Worm (Caenorhabditis elegans) whole organism, L4 larva: ENCODE results near the gene H38K22.7.

Source experiments
- D1046.2 ChIP-seq: fragments of 200-800 bp; sonication (Bioruptor generic); IDR thresholded peaks from 2 replicates; pipeline ENCODE4 v1.3.6; 2022; ENCODE audit warnings: missing genetic modification characterization, missing compliant biosample characterization
- F10B5.3 ChIP-seq: sonication (generic microtip); optimal IDR thresholded peaks from 2 replicates; lab custom pipeline; 2016; ENCODE audit warnings: mild to moderate bottlenecking, missing genetic modification characterization, missing compliant biosample characterization
- F37D6.2 ChIP-seq: sonication (generic microtip); optimal IDR thresholded peaks from 2 replicates; lab custom pipeline; 2016; ENCODE audit warnings: mild to moderate bottlenecking, missing genetic modification characterization, missing compliant biosample characterization
- T20F7.1 ChIP-seq: fragments of 200-800 bp; sonication (Bioruptor generic); optimal IDR thresholded peaks from 2 replicates; lab custom pipeline; 2018; ENCODE audit warnings: mild to moderate bottlenecking, missing genetic modification characterization, missing compliant biosample characterization
- Y105C5A.15 ChIP-seq: fragments of 200-800 bp; sonication (Bioruptor generic); IDR thresholded peaks from 2 replicates; pipeline ENCODE4 v1.3.6; 2022; ENCODE audit warnings: missing genetic modification characterization, missing compliant biosample characterization
- Y5F2A.4 ChIP-seq: fragments of 200-800 bp; sonication (Bioruptor generic); optimal IDR thresholded peaks from 2 replicates; lab custom pipeline; 2018; ENCODE audit warnings: mild to moderate bottlenecking, missing genetic modification characterization, missing compliant biosample characterization
- ZK546.5 ChIP-seq, 2 experiments: sonication (generic microtip); optimal IDR thresholded peaks; 2 replicates each; lab custom pipeline; 2017; ENCODE audit warnings: missing biosample characterization in 2 of 2, missing genetic modification characterization in 2 of 2
- aha-1 ChIP-seq: fragments of 150-350 bp; peaks from one replicate; lab custom pipeline; 2014; ENCODE audit warnings: missing biosample characterization, missing genetic modification characterization
- attf-4 ChIP-seq: sonication (generic microtip); optimal IDR thresholded peaks from 3 replicates; lab custom pipeline; 2017; ENCODE audit warnings: missing biosample characterization, missing genetic modification characterization
- ceh-32 ChIP-seq: sonication (generic microtip); optimal IDR thresholded peaks from 2 replicates; lab custom pipeline; 2016; ENCODE audit warnings: mild to moderate bottlenecking, missing genetic modification characterization, missing compliant biosample characterization; ENCODE audit not compliant: poor library complexity
- ceh-62 ChIP-seq: sonication (generic microtip); optimal IDR thresholded peaks from 2 replicates; lab custom pipeline; 2017; ENCODE audit warnings: missing biosample characterization, missing genetic modification characterization
- ceh-82 ChIP-seq: sonication (generic microtip); optimal IDR thresholded peaks from 2 replicates; lab custom pipeline; 2017; ENCODE audit warnings: missing biosample characterization, missing genetic modification characterization
- ctbp-1 ChIP-seq: fragments of 200-800 bp; sonication (Bioruptor generic); IDR thresholded peaks from 2 replicates; pipeline ENCODE4 v1.3.6; 2022; ENCODE audit warnings: missing genetic modification reagents, missing genetic modification characterization, missing compliant biosample characterization
- daf-12 ChIP-seq: fragments of 150-350 bp; optimal IDR thresholded peaks from 2 replicates; lab custom pipeline; 2014; ENCODE audit warnings: missing biosample characterization, missing genetic modification reagents, missing genetic modification characterization
- daf-16 ChIP-seq, 3 experiments: sonication (generic microtip); optimal IDR thresholded peaks; 2 replicates each; lab custom pipeline; 2016 to 2017; ENCODE audit warnings: missing genetic modification characterization in 3 of 3, missing genetic modification reagents in 3 of 3, mild to moderate bottlenecking in 2 of 3, missing compliant biosample characterization in 2 of 3, missing biosample characterization in 1 of 3, moderate library complexity in 1 of 3
- daf-19 ChIP-seq: fragments of 200-800 bp; sonication (Bioruptor generic); conservative IDR thresholded peaks from 2 replicates; pipeline ENCODE4 v1.3.6; 2022; ENCODE audit warnings: missing genetic modification characterization, missing compliant biosample characterization
- dmd-8 ChIP-seq: fragments of 200-800 bp; sonication (Bioruptor generic); IDR thresholded peaks from 2 replicates; pipeline ENCODE4 v1.3.6; 2022; ENCODE audit warnings: missing genetic modification characterization, missing compliant biosample characterization
- dpl-1 ChIP-seq: fragments of 150-350 bp; optimal IDR thresholded peaks from 2 replicates; lab custom pipeline; 2014; ENCODE audit warnings: missing biosample characterization, missing genetic modification reagents, missing genetic modification characterization
- dve-1 ChIP-seq: sonication (generic microtip); optimal IDR thresholded peaks from 2 replicates; lab custom pipeline; 2017; ENCODE audit warnings: antibody characterized with exemption, mild to moderate bottlenecking, missing genetic modification characterization, missing compliant biosample characterization; ENCODE audit not compliant: insufficient read depth
- fkh-10 ChIP-seq: fragments of 150-350 bp; optimal IDR thresholded peaks from 2 replicates; lab custom pipeline; 2014; ENCODE audit warnings: missing biosample characterization, missing genetic modification reagents, missing genetic modification characterization
- hlh-11 ChIP-seq: fragments of 200-800 bp; sonication (Bioruptor generic); optimal IDR thresholded peaks from 2 replicates; lab custom pipeline; 2018; ENCODE audit warnings: mild to moderate bottlenecking, missing genetic modification characterization, missing compliant biosample characterization
- lin-13 ChIP-seq: fragments of 150-350 bp; optimal IDR thresholded peaks from 2 replicates; lab custom pipeline; 2014; ENCODE audit warnings: missing biosample characterization, missing genetic modification reagents, missing genetic modification characterization
- lin-38 ChIP-seq: fragments of 200-800 bp; sonication (Bioruptor generic); IDR thresholded peaks from 2 replicates; pipeline ENCODE4 v1.3.6; 2022; ENCODE audit warnings: missing genetic modification reagents, missing genetic modification characterization, missing compliant biosample characterization
- lin-39 ChIP-seq: fragments of 150-350 bp; optimal IDR thresholded peaks from 2 replicates; lab custom pipeline; 2014; ENCODE audit warnings: missing biosample characterization, missing genetic modification reagents, missing genetic modification characterization
- lir-3 ChIP-seq: sonication (generic microtip); optimal IDR thresholded peaks from 2 replicates; lab custom pipeline; 2016; ENCODE audit warnings: mild to moderate bottlenecking, missing genetic modification characterization, missing compliant biosample characterization
- lsy-2 ChIP-seq, 2 experiments: fragments of 150-350 bp in 1 of 2; sonication (generic microtip) in 1 of 2; optimal IDR thresholded peaks; 2 replicates each; lab custom pipeline; 2014 to 2017; ENCODE audit warnings: missing biosample characterization in 2 of 2, missing genetic modification characterization in 2 of 2
- madf-5 ChIP-seq, 2 experiments: fragments of 200-800 bp; sonication (Bioruptor generic); IDR thresholded peaks; 2 replicates each; pipeline ENCODE4 v1.3.6; 2022; ENCODE audit warnings: missing compliant biosample characterization in 2 of 2, missing genetic modification characterization in 2 of 2
- mes-2 ChIP-seq: sonication (generic microtip); optimal IDR thresholded peaks from 2 replicates; lab custom pipeline; 2016; ENCODE audit warnings: missing genotype, mild to moderate bottlenecking, missing genetic modification characterization, missing compliant biosample characterization; ENCODE audit not compliant: poor library complexity, severe bottlenecking
- mxl-2 ChIP-seq: fragments of 200-800 bp; sonication (Bioruptor generic); conservative IDR thresholded peaks from 2 replicates; pipeline ENCODE4 v1.3.6; 2022; ENCODE audit warnings: missing genetic modification reagents, missing genetic modification characterization, missing compliant biosample characterization
- mxl-3 ChIP-seq: fragments of 200-800 bp; sonication (Bioruptor generic); optimal IDR thresholded peaks from 2 replicates; lab custom pipeline; 2018; ENCODE audit warnings: mild to moderate bottlenecking, missing genetic modification characterization, missing compliant biosample characterization
- nhr-11 ChIP-seq: fragments of 150-350 bp; optimal IDR thresholded peaks from 2 replicates; lab custom pipeline; 2014; ENCODE audit warnings: missing biosample characterization, missing genetic modification characterization
- nhr-111 ChIP-seq: fragments of 200-800 bp; sonication (Bioruptor generic); optimal IDR thresholded peaks from 2 replicates; lab custom pipeline; 2018; ENCODE audit warnings: mild to moderate bottlenecking, missing genetic modification characterization, missing compliant biosample characterization
- nhr-25 ChIP-seq: sonication (generic microtip); optimal IDR thresholded peaks from 2 replicates; lab custom pipeline; 2017; ENCODE audit warnings: missing genetic modification characterization, mild to moderate bottlenecking, missing compliant biosample characterization, antibody characterized with exemption, moderate library complexity, borderline replicate concordance; ENCODE audit not compliant: insufficient read depth
- nhr-42 ChIP-seq: fragments of 200-800 bp; sonication (Bioruptor generic); IDR thresholded peaks from 2 replicates; pipeline ENCODE4 v1.3.6; 2022; ENCODE audit warnings: missing genetic modification characterization, missing compliant biosample characterization
- nhr-77 ChIP-seq: fragments of 150-350 bp; optimal IDR thresholded peaks from 2 replicates; lab custom pipeline; 2014; ENCODE audit warnings: missing biosample characterization, missing genetic modification characterization
- pha-4 ChIP-seq, 2 experiments: fragments of 150-350 bp in 1 of 2; fragments of 200-800 bp in 1 of 2; sonication (Bioruptor generic) in 1 of 2; IDR thresholded peaks in 1 of 2; optimal IDR thresholded peaks in 1 of 2; 2 replicates each; pipeline versions ENCODE4 v1.3.6 to Lab custom; 2014 to 2022; ENCODE audit warnings: missing genetic modification characterization in 2 of 2, missing genetic modification reagents in 2 of 2, missing biosample characterization in 1 of 2, missing compliant biosample characterization in 1 of 2
- pqm-1 ChIP-seq: sonication (generic microtip); optimal IDR thresholded peaks from 2 replicates; lab custom pipeline; 2017; ENCODE audit warnings: missing biosample characterization, missing genetic modification characterization
- sdz-12 ChIP-seq: fragments of 200-800 bp; sonication (Bioruptor generic); optimal IDR thresholded peaks from 2 replicates; lab custom pipeline; 2018; ENCODE audit warnings: mild to moderate bottlenecking, missing genetic modification characterization, missing compliant biosample characterization
- set-16 ChIP-seq: fragments of 200-800 bp; sonication (Bioruptor generic); IDR thresholded peaks from 2 replicates; pipeline ENCODE4 v1.3.6; 2022; ENCODE audit warnings: missing genetic modification reagents, missing genetic modification characterization, missing compliant biosample characterization
- spr-1 ChIP-seq: sonication (generic microtip); optimal IDR thresholded peaks from 2 replicates; lab custom pipeline; 2016; ENCODE audit warnings: mild to moderate bottlenecking, missing genetic modification characterization, missing compliant biosample characterization
- unc-62 ChIP-seq, 3 experiments: fragments of 150-350 bp in 1 of 3; sonication (generic microtip); optimal IDR thresholded peaks in 2 of 3; peaks in 1 of 3; 1 replicate in 1 of 3; 2 replicates in 2 of 3; lab custom pipeline; 2014 to 2017; ENCODE audit warnings: missing biosample characterization in 3 of 3, missing genetic modification characterization in 3 of 3, missing genetic modification reagents in 3 of 3, missing genotype in 1 of 3
- zfp-2 ChIP-seq: sonication (generic microtip); optimal IDR thresholded peaks from 2 replicates; lab custom pipeline; 2016; ENCODE audit warnings: mild to moderate bottlenecking, missing genetic modification characterization, missing compliant biosample characterization
- ztf-11 ChIP-seq: fragments of 150-350 bp; optimal IDR thresholded peaks from 2 replicates; lab custom pipeline; 2014; ENCODE audit warnings: missing biosample characterization, missing genetic modification characterization
- ztf-7 ChIP-seq: fragments of 150-350 bp; optimal IDR thresholded peaks from 2 replicates; lab custom pipeline; 2014; ENCODE audit warnings: missing biosample characterization, missing genetic modification characterization

The H38K22.7 gene

ce11 chrIII:4284732-4285165 lies 36.8 kb upstream of the H38K22.7 start (continued):
- TF ChIP-seq mxl-3 (GFP tag; lab: Kevin White, UChicago), result peak; percentile 92
- TF ChIP-seq nhr-111, result no peak
- TF ChIP-seq fkh-10, result no peak
- TF ChIP-seq pha-4 (GFP tag; IDR thresholded peaks at IDR 0.05; lab: Robert Waterston, UW), result peak; percentile 65
- peak; percentile 16 for TF ChIP-seq pha-4 (tag; optimal IDR thresholded peaks at IDR 0.05; lab: Kevin White, UChicago)
- TF ChIP-seq lsy-2 (tag; optimal IDR thresholded peaks at IDR 0.05; lab: Kevin White, UChicago), result peak in 1 of 2 experiments; percentile 82
- peak; percentile 41; the same call in 1 of the 2 replicates for TF ChIP-seq lin-38
- TF ChIP-seq lin-39 (tag; lab: Kevin White, UChicago), result no peak
- TF ChIP-seq lir-3 (tag; lab: Kevin White, UChicago), result no peak
- no peak for TF ChIP-seq ctbp-1
- no peak for TF ChIP-seq ZK546.5 (tag; optimal IDR thresholded peaks at IDR 0.05; lab: Kevin White, UChicago)
- no peak for TF ChIP-seq lin-13
- no peak for TF ChIP-seq ceh-32 (tag; lab: Kevin White, UChicago)
- peak; percentile 97 for TF ChIP-seq hlh-11
- TF ChIP-seq D1046.2 (GFP tag; lab: Robert Waterston, UW), result no peak
- TF ChIP-seq aha-1 (tag; lab: Kevin White, UChicago), result peak; percentile 87
- no peak for TF ChIP-seq F10B5.3 (tag; lab: Kevin White, UChicago)
- peak; percentile 85 for TF ChIP-seq dve-1 (tag; lab: Kevin White, UChicago)
- no peak for TF ChIP-seq sdz-12 (GFP tag; lab: Kevin White, UChicago)
- peak; percentile 56 for TF ChIP-seq dpl-1 (GFP tag; lab: Kevin White, UChicago)
- TF ChIP-seq spr-1 (tag; lab: Kevin White, UChicago), result peak; percentile 68
- no peak for TF ChIP-seq zfp-2 (tag; lab: Kevin White, UChicago)
- no peak for TF ChIP-seq daf-19 (GFP tag; lab: Robert Waterston, UW)
- no peak for TF ChIP-seq daf-12 (tag; lab: Kevin White, UChicago)
- no peak for TF ChIP-seq dmd-8
- TF ChIP-seq Y105C5A.15 (GFP tag; lab: Robert Waterston, UW), result no peak

- TF ChIP-seq ztf-11 (no peak), lin-38 (no peak), mxl-2 (GFP tag; lab: Robert Waterston, UW) (no peak)
These were observed 34.1 kb upstream of the H38K22.7 start, which contains the start of gene R10E4.3 for ce11 chrIII:4287379-4287778. R10E4.3 (minus strand) TSS chrIII:4287479.

- TF ChIP-seq T20F7.1 (GFP tag; lab: Kevin White, UChicago) (no peak), unc-62 (GFP tag; optimal IDR thresholded peaks at IDR 0.05 in 1 of 2; lab: Kevin White, UChicago) (peak in 1 of 2 experiments; percentile 91), unc-62 (tag; optimal IDR thresholded peaks at IDR 0.05; lab: Kevin White, UChicago) (no peak)
These were observed 31.5 kb upstream of the H38K22.7 start for ce11 chrIII:4289952-4290351.

ce11 chrIII:4291216-4291691 lies 30.2 kb upstream of the H38K22.7 start, which contains the start of gene mcm-5:
mcm-5 (minus strand) TSS chrIII:4291266.
- TF ChIP-seq nhr-42 (GFP tag; lab: Robert Waterston, UW), result no peak
- no peak for TF ChIP-seq mxl-2 (GFP tag; lab: Robert Waterston, UW)
- TF ChIP-seq daf-16 (GFP tag; optimal IDR thresholded peaks at IDR 0.05; lab: Kevin White, UChicago), result no peak
- peak; percentile 19 for TF ChIP-seq daf-16 (tag; optimal IDR thresholded peaks at IDR 0.05; lab: Kevin White, UChicago)
- TF ChIP-seq F37D6.2 (tag; lab: Kevin White, UChicago), result no peak
- no peak for TF ChIP-seq nhr-11
- no peak for TF ChIP-seq nhr-25 (tag; lab: Kevin White, UChicago)
- no peak for TF ChIP-seq spr-1 (tag; lab: Kevin White, UChicago)
- no peak for TF ChIP-seq mxl-3 (GFP tag; lab: Kevin White, UChicago)
- no peak for TF ChIP-seq nhr-77 (tag; lab: Kevin White, UChicago)
- TF ChIP-seq Y5F2A.4 (GFP tag; lab: Kevin White, UChicago), result no peak
- TF ChIP-seq mes-2 (tag; lab: Kevin White, UChicago), result peak; percentile 62
- TF ChIP-seq sdz-12 (GFP tag; lab: Kevin White, UChicago), result no peak
- no peak for TF ChIP-seq set-16 (GFP tag; lab: Robert Waterston, UW)
- TF ChIP-seq attf-4 (tag; lab: Kevin White, UChicago), result no peak
- TF ChIP-seq ceh-82, result no peak
- TF ChIP-seq pqm-1, result no peak
- TF ChIP-seq ztf-7 (tag; lab: Kevin White, UChicago), result no peak
- no peak for TF ChIP-seq T20F7.1 (GFP tag; lab: Kevin White, UChicago)
- TF ChIP-seq dpl-1 (GFP tag; lab: Kevin White, UChicago), result peak; percentile 86
- no peak for TF ChIP-seq madf-5 (GFP tag; IDR thresholded peaks at IDR 0.05; lab: Robert Waterston, UW)
- no peak for TF ChIP-seq zfp-2 (tag; lab: Kevin White, UChicago)
- TF ChIP-seq hlh-11, result no peak
- no peak for TF ChIP-seq ceh-62 (tag; lab: Kevin White, UChicago)
